Worm (Caenorhabditis elegans) whole organism, late embryonic: Measurements from ENCODE around the gene F54D10.8.

Experiments used
- F13H6.1 ChIP-seq: sonication (generic microtip); optimal IDR thresholded peaks from 2 replicates; lab custom pipeline; 2016; ENCODE audit warnings: missing genetic modification characterization, missing compliant biosample characterization
- ama-1 ChIP-seq: fragments of 150-350 bp; optimal IDR thresholded peaks from 2 replicates; lab custom pipeline; 2014
- ceh-9 ChIP-seq: sonication (generic microtip); optimal IDR thresholded peaks from 2 replicates; lab custom pipeline; 2016; ENCODE audit warnings: mild to moderate bottlenecking, missing genetic modification characterization, inconsistent platforms, missing compliant biosample characterization
- dve-1 ChIP-seq: sonication (generic microtip); optimal IDR thresholded peaks from 2 replicates; lab custom pipeline; 2017; ENCODE audit warnings: antibody characterized with exemption, mild to moderate bottlenecking, missing genetic modification characterization, missing compliant biosample characterization
- fkh-6 ChIP-seq: sonication (generic microtip); optimal IDR thresholded peaks from 2 replicates; lab custom pipeline; 2016; ENCODE audit warnings: missing genetic modification characterization, missing compliant biosample characterization
- hlh-30 ChIP-seq: sonication (generic microtip); optimal IDR thresholded peaks from 2 replicates; lab custom pipeline; 2017; ENCODE audit warnings: antibody characterized with exemption, missing genetic modification characterization, missing compliant biosample characterization; ENCODE audit not compliant: insufficient read depth
- nhr-11 ChIP-seq: fragments of 150-350 bp; optimal IDR thresholded peaks from 2 replicates; lab custom pipeline; 2014; ENCODE audit warnings: missing biosample characterization, missing genetic modification characterization
- pha-2 ChIP-seq: sonication (generic microtip); optimal IDR thresholded peaks from 2 replicates; lab custom pipeline; 2017; ENCODE audit warnings: mild to moderate bottlenecking, missing genetic modification characterization, missing compliant biosample characterization
- pha-4 ChIP-seq: fragments of 150-350 bp; optimal IDR thresholded peaks from 2 replicates; lab custom pipeline; 2018; ENCODE audit warnings: missing biosample characterization, missing genetic modification reagents, missing genetic modification characterization
- pqm-1 ChIP-seq: sonication (generic microtip); optimal IDR thresholded peaks from 2 replicates; lab custom pipeline; 2016; ENCODE audit warnings: missing genetic modification characterization, missing compliant biosample characterization
- pros-1 ChIP-seq: fragments of 150-350 bp; optimal IDR thresholded peaks from 2 replicates; lab custom pipeline; 2014; ENCODE audit warnings: missing biosample characterization, missing genetic modification reagents, missing genetic modification characterization
- unc-86 ChIP-seq: sonication (generic microtip); optimal IDR thresholded peaks from 2 replicates; lab custom pipeline; 2016; ENCODE audit warnings: missing genetic modification characterization, missing compliant biosample characterization

DNA sequence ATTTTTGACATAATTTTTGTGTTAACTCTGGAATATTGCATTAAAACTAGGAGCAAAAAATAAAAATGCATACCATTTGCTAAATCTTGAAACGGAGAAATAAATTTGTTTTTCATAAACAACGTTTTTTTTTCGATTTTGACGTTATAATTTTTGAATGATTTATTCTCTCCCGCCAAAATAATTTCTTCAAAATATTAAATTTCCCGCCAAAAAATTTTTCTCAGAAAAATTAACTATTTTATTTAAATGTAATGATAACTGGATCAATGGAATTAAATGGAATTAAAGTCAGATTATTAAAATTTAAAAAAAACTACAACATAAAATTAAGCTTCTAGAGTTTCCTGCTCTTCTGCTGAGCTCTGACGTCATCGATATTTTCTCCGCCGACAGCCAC, 49.4 kb upstream of the F54D10.8 start, which contains the start of gene nep-3:
- TF ChIP-seq pha-4 (tag; lab: Kevin White, UChicago) (no peak), fkh-6 (tag; lab: Kevin White, UChicago) (no peak), dve-1 (no peak), nhr-11 (tag; lab: Kevin White, UChicago) (no peak), unc-86 (tag; lab: Kevin White, UChicago) (no peak), F13H6.1 (tag; lab: Kevin White, UChicago) (no peak), pqm-1 (tag; lab: Kevin White, UChicago) (no peak), hlh-30 (tag; lab: Kevin White, UChicago) (no peak), pros-1 (tag; lab: Kevin White, UChicago) (no peak), ceh-9 (no peak), pha-2 (tag; lab: Kevin White, UChicago) (no peak), ama-1 (lab: Kevin White, UChicago) (no peak)
